Fruit fly (Drosophila melanogaster) whole organism, adult: ENCODE data around the gene CG17781.
A peak's percentile ranks its signal among the peaks of the same experiment; 100 is the strongest.

Source experiments
- CG11617 ChIP-seq: fragments of 200-800 bp; sonication (Bioruptor generic); optimal IDR thresholded peaks from 2 replicates; lab custom pipeline; 2017; ENCODE audit warnings: mild to moderate bottlenecking, missing biosample characterization, missing genetic modification reagents, missing genetic modification characterization
- CG12768 ChIP-seq: fragments of 200-800 bp; sonication (Bioruptor generic); optimal IDR thresholded peaks from 2 replicates; lab custom pipeline; 2017; ENCODE audit warnings: missing biosample characterization, missing genetic modification characterization, mild to moderate bottlenecking, moderate library complexity, missing genetic modification reagents
- CG14711 ChIP-seq: fragments of 200-800 bp; sonication (Bioruptor generic); optimal IDR thresholded peaks from 2 replicates; lab custom pipeline; 2018; ENCODE audit warnings: missing biosample characterization, mild to moderate bottlenecking, missing genetic modification characterization, moderate library complexity
- CG1620 ChIP-seq: fragments of 200-800 bp; sonication (Bioruptor generic); optimal IDR thresholded peaks from 2 replicates; lab custom pipeline; 2016; ENCODE audit warnings: missing biosample characterization, missing genetic modification characterization
- CG33017 ChIP-seq: fragments of 200-800 bp; sonication (Bioruptor generic); optimal IDR thresholded peaks from 2 replicates; lab custom pipeline; 2018; ENCODE audit warnings: missing biosample characterization, mild to moderate bottlenecking, missing genetic modification characterization, moderate library complexity
- CG5204 ChIP-seq: fragments of 200-800 bp; sonication (Bioruptor generic); optimal IDR thresholded peaks from 2 replicates; lab custom pipeline; 2016; ENCODE audit warnings: missing biosample characterization, missing genetic modification characterization
- CG7045 ChIP-seq: fragments of 200-800 bp; sonication (Bioruptor generic); optimal IDR thresholded peaks from 2 replicates; lab custom pipeline; 2017; ENCODE audit warnings: missing biosample characterization, mild to moderate bottlenecking, missing genetic modification characterization
- CG7101 ChIP-seq: fragments of 200-800 bp; sonication (Bioruptor generic); optimal IDR thresholded peaks from 2 replicates; lab custom pipeline; 2018; ENCODE audit warnings: missing biosample characterization, mild to moderate bottlenecking, missing genetic modification characterization, moderate library complexity
- Clk ChIP-seq: fragments of 200-800 bp; sonication (Bioruptor generic); optimal IDR thresholded peaks from 2 replicates; lab custom pipeline; 2017; ENCODE audit warnings: missing biosample characterization, missing genetic modification characterization
- Crg-1 ChIP-seq: fragments of 200-800 bp; sonication (Bioruptor generic); optimal IDR thresholded peaks from 2 replicates; lab custom pipeline; 2016; ENCODE audit warnings: missing biosample characterization, missing genetic modification characterization
- Hr96 ChIP-seq: fragments of 200-800 bp; sonication (Bioruptor generic); optimal IDR thresholded peaks from 2 replicates; lab custom pipeline; 2016; ENCODE audit warnings: missing biosample characterization, missing genetic modification characterization
- Mnt ChIP-seq: fragments of 200-800 bp; sonication (Bioruptor generic); optimal IDR thresholded peaks from 2 replicates; lab custom pipeline; 2016; ENCODE audit warnings: missing biosample characterization, mild to moderate bottlenecking, missing genetic modification characterization
- bab1 ChIP-seq: fragments of 200-800 bp; sonication (Bioruptor generic); optimal IDR thresholded peaks from 3 replicates; lab custom pipeline; 2019; ENCODE audit warnings: missing biosample characterization, mild to moderate bottlenecking, missing genetic modification characterization, moderate library complexity
- cic ChIP-seq: fragments of 200-800 bp; sonication (Bioruptor generic); optimal IDR thresholded peaks from 2 replicates; lab custom pipeline; 2017; ENCODE audit warnings: missing biosample characterization, mild to moderate bottlenecking, missing genetic modification characterization, moderate library complexity
- cnc ChIP-seq, 2 experiments: fragments of >200 bp; optimal IDR thresholded peaks; 2 replicates each; lab custom pipeline; 2017
- kay ChIP-seq: fragments of 200-800 bp; sonication (Bioruptor generic); peaks from one replicate; lab custom pipeline; 2016; ENCODE audit warnings: missing biosample characterization, missing genetic modification characterization, borderline replicate concordance
- ovo ChIP-seq: fragments of 200-800 bp; sonication (Bioruptor generic); optimal IDR thresholded peaks from 2 replicates; lab custom pipeline; 2016; ENCODE audit warnings: missing biosample characterization, missing genetic modification characterization
- pad ChIP-seq: fragments of 200-800 bp; sonication (Bioruptor generic); optimal IDR thresholded peaks from 3 replicates; lab custom pipeline; 2017; ENCODE audit warnings: missing biosample characterization, missing genetic modification characterization, mild to moderate bottlenecking, moderate library complexity, missing genetic modification reagents
- tj ChIP-seq: fragments of 200-800 bp; sonication (Bioruptor generic); optimal IDR thresholded peaks from 3 replicates; lab custom pipeline; 2017; ENCODE audit warnings: missing biosample characterization, mild to moderate bottlenecking, missing genetic modification characterization, moderate library complexity
- toe ChIP-seq: fragments of 200-800 bp; sonication (Bioruptor generic); optimal IDR thresholded peaks from 2 replicates; lab custom pipeline; 2016; ENCODE audit warnings: missing biosample characterization, missing genetic modification characterization

CG17781 gene

dm6 chr3R:24361583-24361982 lies 13.9 kb downstream of the CG17781 start, which contains the start of the genes CG5762 and CG33339:
Gene CG5762, minus strand, starts transcription at chr3R:24361683.
Gene CG33339, plus strand, starts transcription at chr3R:24361847.
- no peak for TF ChIP-seq CG33017 (tag; lab: Kevin White, UChicago)
- TF ChIP-seq CG5204 (GFP tag; lab: Kevin White, UChicago) = no peak
- no peak for TF ChIP-seq CG7045 (GFP tag; lab: Kevin White, UChicago)
- TF ChIP-seq Hr96 (GFP tag; lab: Kevin White, UChicago) = no peak
- no peak for TF ChIP-seq Mnt
- no peak for TF ChIP-seq CG12768 (GFP tag; lab: Kevin White, UChicago)

- TF ChIP-seq CG7045 (GFP tag; lab: Kevin White, UChicago) (no peak), tj (no peak), bab1 (GFP tag; lab: Kevin White, UChicago) (peak; percentile 53), Clk (GFP tag; lab: Kevin White, UChicago) (no peak), CG11617 (GFP tag; lab: Kevin White, UChicago) (no peak), ovo (GFP tag; lab: Kevin White, UChicago) (no peak), CG12768 (GFP tag; lab: Kevin White, UChicago) (no peak), CG7101 (tag; lab: Kevin White, UChicago) (no peak), Hr96 (GFP tag; lab: Kevin White, UChicago) (no peak)
These were observed 15.5 kb downstream of the CG17781 start, which contains the start of gene CG18528 for dm6 chr3R:24359957-24360356. Gene CG18528, minus strand, starts transcription at chr3R:24360144.

dm6 chr3R:24357698-24358097 lies 17.8 kb downstream of the CG17781 start, which contains the start of gene Golgin84:
Gene Golgin84, minus strand, starts transcription at chr3R:24357938.
- no peak for TF ChIP-seq CG7045 (GFP tag; lab: Kevin White, UChicago)
- no peak for TF ChIP-seq cic (GFP tag; lab: Kevin White, UChicago)
- no peak for TF ChIP-seq tj
- no peak for TF ChIP-seq cnc (optimal IDR thresholded peaks at IDR 0.05; lab: Kevin White, UChicago)
- TF ChIP-seq CG7101 (tag; lab: Kevin White, UChicago) = no peak
- TF ChIP-seq CG12768 (GFP tag; lab: Kevin White, UChicago) = no peak
- no peak for TF ChIP-seq CG33017 (tag; lab: Kevin White, UChicago)
- TF ChIP-seq pad (GFP tag; lab: Kevin White, UChicago) = no peak

dm6 chr3R:24353448-24353847 lies 22.0 kb downstream of the CG17781 start:
- TF ChIP-seq Hr96 (GFP tag; lab: Kevin White, UChicago) (no peak), CG11617 (GFP tag; lab: Kevin White, UChicago) (no peak), kay (GFP tag; lab: Kevin White, UChicago) (no peak), bab1 (GFP tag; lab: Kevin White, UChicago) (no peak), Crg-1 (GFP tag; lab: Kevin White, UChicago) (no peak), CG33017 (tag; lab: Kevin White, UChicago) (no peak), tj (no peak), CG7101 (tag; lab: Kevin White, UChicago) (no peak), CG12768 (GFP tag; lab: Kevin White, UChicago) (no peak), CG5204 (GFP tag; lab: Kevin White, UChicago) (no peak), Clk (GFP tag; lab: Kevin White, UChicago) (no peak), cnc (optimal IDR thresholded peaks at IDR 0.05; lab: Kevin White, UChicago) (no peak), toe (GFP tag; lab: Kevin White, UChicago) (no peak), cic (GFP tag; lab: Kevin White, UChicago) (no peak)

dm6 chr3R:24348420-24349190 lies 26.9 kb downstream of the CG17781 start, which contains the start of the genes CG5746 and CG6454:
Gene CG5746, minus strand, starts transcription at chr3R:24348791.
Gene CG6454, plus strand, starts transcription at chr3R:24349182.
- TF ChIP-seq CG12768 (GFP tag; lab: Kevin White, UChicago) = peak; percentile 19
- no peak for TF ChIP-seq CG33017 (tag; lab: Kevin White, UChicago)
- TF ChIP-seq Hr96 (GFP tag; lab: Kevin White, UChicago) = peak; percentile 46
- TF ChIP-seq CG1620 (GFP tag; lab: Kevin White, UChicago) = peak; percentile 31
- no peak for TF ChIP-seq cic (GFP tag; lab: Kevin White, UChicago)
- no peak for TF ChIP-seq tj
- TF ChIP-seq kay (GFP tag; lab: Kevin White, UChicago) = no peak
- peak; percentile 14 for TF ChIP-seq pad (GFP tag; lab: Kevin White, UChicago)
- TF ChIP-seq Crg-1 (GFP tag; lab: Kevin White, UChicago) = no peak
- TF ChIP-seq CG14711 (tag; lab: Kevin White, UChicago) = peak; percentile 93
- TF ChIP-seq CG5204 (GFP tag; lab: Kevin White, UChicago) = no peak
- TF ChIP-seq Mnt = peak; percentile 48
- no peak for TF ChIP-seq toe (GFP tag; lab: Kevin White, UChicago)
- no peak for TF ChIP-seq cnc (optimal IDR thresholded peaks at IDR 0.05; lab: Kevin White, UChicago)
- no peak for TF ChIP-seq Clk (GFP tag; lab: Kevin White, UChicago)
- TF ChIP-seq bab1 (GFP tag; lab: Kevin White, UChicago) = peak; percentile 23
- TF ChIP-seq CG7045 (GFP tag; lab: Kevin White, UChicago) = no peak
- peak; percentile 59 for TF ChIP-seq CG7101 (tag; lab: Kevin White, UChicago)
- peak; percentile 66 for TF ChIP-seq CG11617 (GFP tag; lab: Kevin White, UChicago)
- peak; percentile 19 for TF ChIP-seq ovo (GFP tag; lab: Kevin White, UChicago)

dm6 chr3R:24341251-24341650 lies 34.2 kb downstream of the CG17781 start, which contains the start of gene Ms:
Gene Ms, plus strand, starts transcription at chr3R:24341551.
- TF ChIP-seq CG5204 (GFP tag; lab: Kevin White, UChicago) (no peak), CG11617 (GFP tag; lab: Kevin White, UChicago) (no peak), Hr96 (GFP tag; lab: Kevin White, UChicago) (no peak), cnc (optimal IDR thresholded peaks at IDR 0.05; lab: Kevin White, UChicago) (no peak), CG33017 (tag; lab: Kevin White, UChicago) (no peak), cic (GFP tag; lab: Kevin White, UChicago) (no peak), CG1620 (GFP tag; lab: Kevin White, UChicago) (no peak), kay (GFP tag; lab: Kevin White, UChicago) (no peak), CG7101 (tag; lab: Kevin White, UChicago) (no peak), Clk (GFP tag; lab: Kevin White, UChicago) (no peak), Mnt (no peak), CG14711 (tag; lab: Kevin White, UChicago) (no peak), pad (GFP tag; lab: Kevin White, UChicago) (no peak), Crg-1 (GFP tag; lab: Kevin White, UChicago) (no peak), bab1 (GFP tag; lab: Kevin White, UChicago) (no peak), CG12768 (GFP tag; lab: Kevin White, UChicago) (no peak)
